Worm (Caenorhabditis elegans) whole organism, L1 larva: ENCODE data around the gene col-108.

Source experiments
- C16A3.4 ChIP-seq: fragments of 150-350 bp; optimal IDR thresholded peaks from 2 replicates; lab custom pipeline; 2014; ENCODE audit warnings: missing biosample characterization, missing genetic modification characterization
- C34B4.2 ChIP-seq: sonication (generic microtip); optimal IDR thresholded peaks from 2 replicates; lab custom pipeline; 2017; ENCODE audit warnings: mild to moderate bottlenecking, missing genetic modification characterization, missing compliant biosample characterization
- aly-2 ChIP-seq: fragments of 150-350 bp; optimal IDR thresholded peaks from 2 replicates; lab custom pipeline; 2014; ENCODE audit warnings: missing biosample characterization, missing genetic modification characterization
- blmp-1 ChIP-seq: fragments of 150-350 bp; optimal IDR thresholded peaks from 2 replicates; lab custom pipeline; 2014; ENCODE audit warnings: missing biosample characterization, missing genetic modification characterization
- ceh-8 ChIP-seq: fragments of 200-800 bp; sonication (Bioruptor generic); optimal IDR thresholded peaks from 2 replicates; lab custom pipeline; 2018; ENCODE audit warnings: mild to moderate bottlenecking, missing genetic modification characterization, moderate library complexity, missing compliant biosample characterization
- ceh-82 ChIP-seq, 3 experiments: fragments of 150-350 bp in 1 of 3; sonication (generic microtip) in 2 of 3; optimal IDR thresholded peaks; 2 replicates each; lab custom pipeline; 2014 to 2017; ENCODE audit warnings: missing biosample characterization in 3 of 3, missing genetic modification characterization in 3 of 3
- ceh-90 ChIP-seq: sonication (generic microtip); optimal IDR thresholded peaks from 2 replicates; lab custom pipeline; 2016; ENCODE audit warnings: missing genetic modification characterization, missing compliant biosample characterization
- efl-1 ChIP-seq, 4 experiments: fragments of 150-350 bp; optimal IDR thresholded peaks in 3 of 4; peaks in 1 of 4; 1 replicate in 1 of 4; 2 replicates in 3 of 4; lab custom pipeline; 2014; ENCODE audit warnings: missing biosample characterization in 2 of 4, missing genetic modification characterization in 2 of 4, missing genetic modification reagents in 2 of 4
- efl-3 ChIP-seq: fragments of 200-800 bp; sonication (Bioruptor generic); optimal IDR thresholded peaks from 2 replicates; lab custom pipeline; 2018; ENCODE audit warnings: mild to moderate bottlenecking, missing genetic modification characterization, missing compliant biosample characterization
- elt-3 ChIP-seq, 6 experiments: fragments of 150-350 bp in 1 of 6; sonication (generic microtip); optimal IDR thresholded peaks; 2 replicates each; lab custom pipeline; 2017 to 2018; ENCODE audit warnings: missing biosample characterization in 6 of 6, missing genetic modification characterization in 6 of 6, inconsistent platforms in 1 of 6
- fkh-4 ChIP-seq: sonication (generic microtip); optimal IDR thresholded peaks from 2 replicates; lab custom pipeline; 2016; ENCODE audit warnings: missing compliant biosample characterization, missing genetic modification characterization, borderline replicate concordance
- grh-1 ChIP-seq: fragments of 200-800 bp; sonication (Bioruptor generic); IDR thresholded peaks from 2 replicates; pipeline ENCODE4 v1.3.6; 2022; ENCODE audit warnings: missing genetic modification reagents, missing genetic modification characterization, missing compliant biosample characterization
- irx-1 ChIP-seq: sonication (generic microtip); optimal IDR thresholded peaks from 2 replicates; lab custom pipeline; 2016; ENCODE audit warnings: missing genetic modification characterization, missing compliant biosample characterization
- isw-1 ChIP-seq: fragments of 200-800 bp; sonication (Bioruptor generic); IDR thresholded peaks from 2 replicates; pipeline ENCODE4 v1.3.6; 2022; ENCODE audit warnings: missing genetic modification characterization, missing compliant biosample characterization
- jun-1 ChIP-seq: fragments of 150-350 bp; optimal IDR thresholded peaks from 2 replicates; lab custom pipeline; 2014; ENCODE audit warnings: missing biosample characterization, missing genetic modification reagents, missing genetic modification characterization
- lin-14 ChIP-seq: fragments of 200-800 bp; sonication (Bioruptor generic); optimal IDR thresholded peaks from 2 replicates; lab custom pipeline; 2018; ENCODE audit warnings: mild to moderate bottlenecking, missing genetic modification characterization, moderate library complexity, missing compliant biosample characterization
- lin-39 ChIP-seq: fragments of 150-350 bp; optimal IDR thresholded peaks from 2 replicates; lab custom pipeline; 2014; ENCODE audit warnings: missing biosample characterization, missing genetic modification reagents, missing genetic modification characterization
- mab-9 ChIP-seq: fragments of 200-800 bp; sonication (Bioruptor generic); IDR thresholded peaks from 2 replicates; pipeline ENCODE4 v1.3.6; 2022; ENCODE audit warnings: missing genetic modification reagents, missing genetic modification characterization, missing compliant biosample characterization
- mep-1 ChIP-seq: fragments of 150-350 bp; optimal IDR thresholded peaks from 2 replicates; lab custom pipeline; 2014; ENCODE audit warnings: missing biosample characterization, missing genetic modification characterization
- nhr-20 ChIP-seq: sonication (generic microtip); optimal IDR thresholded peaks from 2 replicates; lab custom pipeline; 2016; ENCODE audit warnings: mild to moderate bottlenecking, missing genetic modification characterization, missing compliant biosample characterization
- nhr-47 ChIP-seq: sonication (generic microtip); optimal IDR thresholded peaks from 2 replicates; lab custom pipeline; 2016; ENCODE audit warnings: mild to moderate bottlenecking, missing genetic modification characterization, moderate library complexity, missing compliant biosample characterization
- nhr-71 ChIP-seq: sonication (generic microtip); optimal IDR thresholded peaks from 2 replicates; lab custom pipeline; 2016; ENCODE audit warnings: mild to moderate bottlenecking, missing genetic modification characterization, moderate library complexity, missing compliant biosample characterization
- nhr-84 ChIP-seq: sonication (generic microtip); optimal IDR thresholded peaks from 2 replicates; lab custom pipeline; 2017; ENCODE audit warnings: missing biosample characterization, missing genetic modification characterization
- nhr-85 ChIP-seq: sonication (generic microtip); peaks from one replicate; lab custom pipeline; 2016; ENCODE audit warnings: missing genetic modification characterization, inconsistent platforms, missing compliant biosample characterization
- pqm-1 ChIP-seq: sonication (generic microtip); optimal IDR thresholded peaks from 3 replicates; lab custom pipeline; 2017; ENCODE audit warnings: missing biosample characterization, missing genetic modification characterization
- skn-1 ChIP-seq: fragments of 150-350 bp; optimal IDR thresholded peaks from 2 replicates; lab custom pipeline; 2014; ENCODE audit warnings: missing biosample characterization, missing genetic modification characterization
- snpc-4 ChIP-seq: fragments of 150-350 bp; optimal IDR thresholded peaks from 2 replicates; lab custom pipeline; 2014; ENCODE audit warnings: missing biosample characterization, missing genetic modification characterization
- snu-23 ChIP-seq: sonication (generic microtip); optimal IDR thresholded peaks from 2 replicates; lab custom pipeline; 2016; ENCODE audit warnings: missing genetic modification characterization, missing compliant biosample characterization
- sptf-1 ChIP-seq: fragments of 150-350 bp; optimal IDR thresholded peaks from 2 replicates; lab custom pipeline; 2014; ENCODE audit warnings: missing biosample characterization, missing genetic modification characterization
- sup-37 ChIP-seq: fragments of 200-800 bp; sonication (Bioruptor generic); optimal IDR thresholded peaks from 2 replicates; lab custom pipeline; 2018; ENCODE audit warnings: mild to moderate bottlenecking, missing genetic modification characterization, missing compliant biosample characterization
- tlp-1 ChIP-seq: fragments of 150-350 bp; optimal IDR thresholded peaks from 2 replicates; lab custom pipeline; 2014; ENCODE audit warnings: missing biosample characterization, missing genetic modification characterization
- unc-62 ChIP-seq: fragments of 150-350 bp; optimal IDR thresholded peaks from 2 replicates; lab custom pipeline; 2014; ENCODE audit warnings: missing biosample characterization, missing genetic modification reagents, missing genetic modification characterization
- xbp-1 ChIP-seq: sonication (generic microtip); optimal IDR thresholded peaks from 2 replicates; lab custom pipeline; 2016; ENCODE audit warnings: missing genetic modification characterization, missing compliant biosample characterization
- ztf-11 ChIP-seq, 2 experiments: sonication (generic microtip); optimal IDR thresholded peaks; 2 replicates each; lab custom pipeline; 2016 to 2017; ENCODE audit warnings: missing genetic modification characterization in 2 of 2, missing biosample characterization in 1 of 2, missing compliant biosample characterization in 1 of 2
- ztf-4 ChIP-seq: fragments of 150-350 bp; optimal IDR thresholded peaks from 2 replicates; lab custom pipeline; 2014; ENCODE audit warnings: missing biosample characterization, missing genetic modification characterization

The col-108 gene

ce11 chrIV:1768288-1768687 is at the start of gene col-108:
Gene col-108, plus strand, starts transcription at chrIV:1768588.
- TF ChIP-seq ceh-82 (tag; optimal IDR thresholded peaks at IDR 0.05; lab: Kevin White, UChicago): no peak
- TF ChIP-seq sup-37: no peak
- no peak for TF ChIP-seq snpc-4
- no peak for TF ChIP-seq aly-2 (tag; lab: Kevin White, UChicago)
- TF ChIP-seq nhr-20 (tag; lab: Kevin White, UChicago): no peak
- no peak for TF ChIP-seq ztf-11 (tag; optimal IDR thresholded peaks at IDR 0.05; lab: Kevin White, UChicago)
- no peak for TF ChIP-seq nhr-84 (tag; lab: Kevin White, UChicago)
- no peak for TF ChIP-seq C34B4.2
- TF ChIP-seq isw-1 (GFP tag; lab: Robert Waterston, UW): no peak
- TF ChIP-seq mep-1 (tag; lab: Kevin White, UChicago): no peak
- TF ChIP-seq ztf-4 (tag; lab: Kevin White, UChicago): no peak
- TF ChIP-seq tlp-1 (tag; lab: Kevin White, UChicago): no peak
- TF ChIP-seq elt-3 (tag; optimal IDR thresholded peaks at IDR 0.05; lab: Kevin White, UChicago): no peak
- TF ChIP-seq snu-23: no peak
- no peak for TF ChIP-seq lin-39 (tag; lab: Kevin White, UChicago)
- no peak for TF ChIP-seq ceh-90 (tag; lab: Kevin White, UChicago)
- no peak for TF ChIP-seq ceh-8 (GFP tag; lab: Kevin White, UChicago)
- TF ChIP-seq skn-1 (tag; lab: Kevin White, UChicago): no peak

- TF ChIP-seq blmp-1 (tag; lab: Kevin White, UChicago) (peak; percentile 17), pqm-1 (tag; lab: Kevin White, UChicago) (no peak), aly-2 (tag; lab: Kevin White, UChicago) (no peak), C16A3.4 (tag; lab: Kevin White, UChicago) (no peak), jun-1 (tag; lab: Kevin White, UChicago) (no peak), lin-14 (GFP tag; lab: Kevin White, UChicago) (peak; percentile 31), xbp-1 (peak; percentile 5), irx-1 (tag; lab: Kevin White, UChicago) (no peak), ceh-8 (GFP tag; lab: Kevin White, UChicago) (no peak), efl-3 (GFP tag; lab: Kevin White, UChicago) (no peak), grh-1 (peak; percentile 6; the same call in 1 of the 2 replicates), sptf-1 (tag; lab: Kevin White, UChicago) (no peak), elt-3 (tag; optimal IDR thresholded peaks at IDR 0.05; lab: Kevin White, UChicago) (peak in 3 of 6 experiments; percentile 3 to 68 (median 23)), nhr-85 (tag; lab: Kevin White, UChicago) (peak; percentile 65)
- TF ChIP-seq, all 84 proteins: peak for 6
Measured at ce11 chrIV:1720474-1720873, 47.9 kb upstream of the col-108 start, which contains the start of gene epic-2. Gene epic-2, plus strand, starts transcription at chrIV:1720790.

- 0 out of 2 replicates have a peak, but pooled peaks have one; percentile 19 for TF ChIP-seq mab-9
Measured at ce11 chrIV:1720902-1721301, 47.5 kb upstream of the col-108 start.

- TF ChIP-seq efl-1 (optimal IDR thresholded peaks at IDR 0.05; lab: Kevin White, UChicago) (no peak), efl-1 (GFP tag; optimal IDR thresholded peaks at IDR 0.05 in 1 of 2; lab: Kevin White, UChicago) (peak in 1 of 2 experiments; percentile 15), nhr-71 (tag; lab: Kevin White, UChicago) (no peak)
Measured at ce11 chrIV:1721610-1722009, 46.8 kb upstream of the col-108 start.

- TF ChIP-seq ceh-8 (GFP tag; lab: Kevin White, UChicago): peak; percentile 49
- TF ChIP-seq, all 84 proteins: peak for 1; not testable (repeated sequence) for 83
Measured at ce11 chrIV:1722463-1722862, 45.9 kb upstream of the col-108 start.

- TF ChIP-seq grh-1 (0 out of 2 replicates have a peak, but pooled peaks have one; percentile 31), nhr-47 (tag; lab: Kevin White, UChicago) (peak; percentile 11), nhr-20 (tag; lab: Kevin White, UChicago) (peak; percentile 12), nhr-71 (tag; lab: Kevin White, UChicago) (peak; percentile 25), elt-3 (tag; optimal IDR thresholded peaks at IDR 0.05; lab: Kevin White, UChicago) (peak in 1 of 6 experiments; percentile 18), fkh-4 (no peak), aly-2 (tag; lab: Kevin White, UChicago) (peak; percentile 95), efl-1 (optimal IDR thresholded peaks at IDR 0.05; lab: Kevin White, UChicago) (no peak), efl-1 (GFP tag; optimal IDR thresholded peaks at IDR 0.05 in 1 of 2; lab: Kevin White, UChicago) (peak in 1 of 2 experiments; percentile 72), efl-3 (GFP tag; lab: Kevin White, UChicago) (no peak), unc-62 (GFP tag; lab: Kevin White, UChicago) (no peak)
Measured at ce11 chrIV:1722953-1723352, 45.4 kb upstream of the col-108 start.
